Fruit fly (Drosophila melanogaster) whole organism, embryonic: ENCODE results near the gene Nepl21.

Experiments
- Adf1 ChIP-seq: fragments of 200-800 bp; sonication (Bioruptor generic); IDR thresholded peaks from 2 replicates; pipeline ENCODE4 v1.3.6; 2022; ENCODE audit warnings: missing biosample characterization, missing genetic modification characterization
- Blimp-1 ChIP-seq: fragments of 200-800 bp; sonication (Bioruptor generic); optimal IDR thresholded peaks from 3 replicates; lab custom pipeline; 2018; ENCODE audit warnings: missing biosample characterization, missing genetic modification characterization, mild to moderate bottlenecking, moderate library complexity, missing genetic modification reagents
- CG10209 ChIP-seq: fragments of 200-800 bp; sonication (Bioruptor generic); optimal IDR thresholded peaks from 3 replicates; lab custom pipeline; 2017; ENCODE audit warnings: missing biosample characterization, mild to moderate bottlenecking, missing genetic modification characterization, missing genetic modification reagents
- CG10462 ChIP-seq: fragments of 200-800 bp; sonication (Bioruptor generic); optimal IDR thresholded peaks from 2 replicates; lab custom pipeline; 2016; ENCODE audit warnings: missing biosample characterization, missing genetic modification characterization
- CG11093 ChIP-seq: fragments of 200-800 bp; sonication (Bioruptor generic); IDR thresholded peaks from 3 replicates; pipeline ENCODE4 v1.3.6; 2022; ENCODE audit warnings: missing biosample characterization, missing genetic modification characterization
- CG12236 ChIP-seq: fragments of 200-800 bp; sonication (Bioruptor generic); optimal IDR thresholded peaks from 2 replicates; lab custom pipeline; 2016; ENCODE audit warnings: missing biosample characterization, missing genetic modification characterization
- CG13287 ChIP-seq: fragments of 200-800 bp; sonication (Bioruptor generic); IDR thresholded peaks from 2 replicates; pipeline ENCODE4 v1.3.6; 2022; ENCODE audit warnings: missing biosample characterization, missing genetic modification characterization; ENCODE audit not compliant: partially characterized antibody
- CG16779 ChIP-seq: fragments of 200-800 bp; sonication (Bioruptor generic); IDR thresholded peaks from 2 replicates; pipeline ENCODE4 v1.3.6; 2022; ENCODE audit warnings: missing biosample characterization, missing genetic modification characterization
- CG1792 ChIP-seq: fragments of 200-800 bp; sonication (Bioruptor generic); optimal IDR thresholded peaks from 2 replicates; lab custom pipeline; 2016; ENCODE audit warnings: missing biosample characterization, missing genetic modification characterization
- CG18476 ChIP-seq: fragments of 200-800 bp; sonication (Bioruptor generic); optimal IDR thresholded peaks from 2 replicates; lab custom pipeline; 2016; ENCODE audit warnings: missing biosample characterization, mild to moderate bottlenecking, missing genetic modification characterization
- CG31365 ChIP-seq: fragments of 200-800 bp; sonication (Bioruptor generic); optimal IDR thresholded peaks from 2 replicates; lab custom pipeline; 2018; ENCODE audit warnings: missing biosample characterization, mild to moderate bottlenecking, missing genetic modification characterization
- CG32532 ChIP-seq: fragments of 200-800 bp; sonication (Bioruptor generic); IDR thresholded peaks from 2 replicates; pipeline ENCODE4 v1.3.6; 2022; ENCODE audit warnings: missing biosample characterization, missing genetic modification characterization
- CG34224 ChIP-seq: fragments of 200-800 bp; sonication (Bioruptor generic); IDR thresholded peaks from 3 replicates; pipeline ENCODE4 v1.3.6; 2022; ENCODE audit warnings: missing biosample characterization, missing genetic modification characterization; ENCODE audit not compliant: partially characterized antibody
- CG3847 ChIP-seq: fragments of 200-800 bp; sonication (Bioruptor generic); IDR thresholded peaks from 2 replicates; pipeline ENCODE4 v1.3.6; 2022; ENCODE audit warnings: missing biosample characterization, missing genetic modification characterization
- CG42726 ChIP-seq: fragments of 200-800 bp; sonication (Bioruptor generic); IDR thresholded peaks from 2 replicates; pipeline ENCODE4 v1.3.6; 2022; ENCODE audit warnings: missing biosample characterization, missing genetic modification characterization; ENCODE audit not compliant: partially characterized antibody
- CG8290 ChIP-seq, 3 experiments: fragments of 200-800 bp; sonication (Bioruptor generic); optimal IDR thresholded peaks; 2 replicates each; lab custom pipeline; 2016 to 2019; ENCODE audit warnings: missing biosample characterization in 3 of 3, missing genetic modification characterization in 3 of 3, mild to moderate bottlenecking in 2 of 3, moderate library complexity in 1 of 3
- Dip2 ChIP-seq: fragments of 200-800 bp; sonication (Bioruptor generic); IDR thresholded peaks from 2 replicates; pipeline ENCODE4 v1.3.6; 2022; ENCODE audit warnings: missing biosample characterization, missing genetic modification characterization
- Dll ChIP-seq: fragments of 200-800 bp; sonication (Bioruptor generic); IDR thresholded peaks from 4 replicates; pipeline ENCODE4 v1.3.6; 2022; ENCODE audit warnings: missing biosample characterization, missing genetic modification characterization; ENCODE audit not compliant: partially characterized antibody
- Doc2 ChIP-seq: fragments of 200-800 bp; sonication (Bioruptor generic); IDR thresholded peaks from 2 replicates; pipeline ENCODE4 v1.3.6; 2022; ENCODE audit warnings: missing biosample characterization, missing genetic modification characterization
- Fer1 ChIP-seq: fragments of 200-800 bp; sonication (Bioruptor generic); optimal IDR thresholded peaks from 2 replicates; lab custom pipeline; 2017; ENCODE audit warnings: missing biosample characterization, mild to moderate bottlenecking, missing genetic modification characterization
- Gug ChIP-seq: fragments of 200-800 bp; sonication (Bioruptor generic); IDR thresholded peaks from 4 replicates; pipeline ENCODE4 v1.3.6; 2022; ENCODE audit warnings: missing biosample characterization, missing genetic modification characterization
- HLH4C ChIP-seq: fragments of 200-800 bp; sonication (Bioruptor generic); IDR thresholded peaks from 3 replicates; pipeline ENCODE4 v1.3.6; 2022; ENCODE audit warnings: missing biosample characterization, missing genetic modification characterization; ENCODE audit not compliant: partially characterized antibody
- HmgD ChIP-seq: fragments of 200-800 bp; sonication (Bioruptor generic); optimal IDR thresholded peaks from 3 replicates; lab custom pipeline; 2016; ENCODE audit warnings: missing biosample characterization, missing genetic modification characterization
- Hr78 ChIP-seq, 2 experiments: fragments of 200-800 bp in 1 of 2; fragments of >200 bp in 1 of 2; sonication (Bioruptor generic) in 1 of 2; optimal IDR thresholded peaks; 2 replicates each; lab custom pipeline; 2017 to 2019; ENCODE audit warnings: missing biosample characterization in 2 of 2, missing genetic modification characterization in 2 of 2, mild to moderate bottlenecking in 1 of 2, moderate library complexity in 1 of 2
- Jarid2 ChIP-seq: fragments of 200-800 bp; sonication (Bioruptor generic); optimal IDR thresholded peaks from 3 replicates; lab custom pipeline; 2017; ENCODE audit warnings: mild to moderate bottlenecking, missing biosample characterization, missing genetic modification reagents, missing genetic modification characterization
- MBD-R2 ChIP-seq: fragments of 200-800 bp; sonication (Bioruptor generic); IDR thresholded peaks from 2 replicates; pipeline ENCODE4 v1.3.6; 2022; ENCODE audit warnings: missing biosample characterization, missing genetic modification characterization
- Myb ChIP-seq: fragments of 200-800 bp; sonication (Bioruptor generic); optimal IDR thresholded peaks from 2 replicates; lab custom pipeline; 2016; ENCODE audit warnings: missing biosample characterization, missing genetic modification characterization
- NC2β ChIP-seq: fragments of 200-800 bp; sonication (Bioruptor generic); optimal IDR thresholded peaks from 2 replicates; lab custom pipeline; 2016; ENCODE audit warnings: missing biosample characterization, missing genetic modification characterization
- PHDP ChIP-seq: fragments of 200-800 bp; sonication (Bioruptor generic); optimal IDR thresholded peaks from 3 replicates; lab custom pipeline; 2018; ENCODE audit warnings: missing biosample characterization, mild to moderate bottlenecking, missing genetic modification characterization, moderate library complexity
- Rx ChIP-seq: fragments of 200-800 bp; sonication (Bioruptor generic); IDR thresholded peaks from 2 replicates; pipeline ENCODE4 v1.3.6; 2022; ENCODE audit warnings: missing biosample characterization, missing genetic modification characterization
- Scr ChIP-seq: fragments of 200-800 bp; sonication (Bioruptor generic); IDR thresholded peaks from 2 replicates; pipeline ENCODE4 v1.3.6; 2022; ENCODE audit warnings: missing biosample characterization, missing genetic modification characterization; ENCODE audit not compliant: partially characterized antibody
- Stat92E ChIP-seq, 3 experiments: fragments of >200 bp in 2 of 3; fragments of 200-800 bp in 1 of 3; sonication (Bioruptor generic) in 1 of 3; optimal IDR thresholded peaks; 2 replicates each; lab custom pipeline; 2017 to 2019; ENCODE audit warnings: missing biosample characterization in 3 of 3, missing genetic modification characterization in 3 of 3, mild to moderate bottlenecking in 1 of 3, moderate library complexity in 1 of 3
- Usf ChIP-seq: fragments of 200-800 bp; sonication (Bioruptor generic); optimal IDR thresholded peaks from 2 replicates; lab custom pipeline; 2017; ENCODE audit warnings: missing genotype, missing biosample characterization, missing genetic modification characterization
- al ChIP-seq: fragments of 200-800 bp; sonication (Bioruptor generic); IDR thresholded peaks from 2 replicates; pipeline ENCODE4 v1.3.6; 2022; ENCODE audit warnings: missing biosample characterization, missing genetic modification characterization
- aop ChIP-seq: fragments of 200-800 bp; sonication (Bioruptor generic); IDR thresholded peaks from 2 replicates; pipeline ENCODE4 v1.3.6; 2022; ENCODE audit warnings: missing biosample characterization, missing genetic modification characterization
- bowl ChIP-seq: fragments of 200-800 bp; sonication (Bioruptor generic); IDR thresholded peaks from 2 replicates; pipeline ENCODE4 v1.3.6; 2022; ENCODE audit warnings: missing biosample characterization, missing genetic modification characterization
- br ChIP-seq: fragments of >200 bp; optimal IDR thresholded peaks from 2 replicates; lab custom pipeline; 2017
- chinmo ChIP-seq: fragments of 200-800 bp; sonication (Bioruptor generic); IDR thresholded peaks from 4 replicates; pipeline ENCODE4 v1.3.6; 2022; ENCODE audit warnings: missing biosample characterization, missing genetic modification characterization; ENCODE audit not compliant: partially characterized antibody
- chn ChIP-seq: fragments of 200-800 bp; sonication (Bioruptor generic); optimal IDR thresholded peaks from 2 replicates; lab custom pipeline; 2016; ENCODE audit warnings: missing biosample characterization, missing genetic modification characterization
- crp ChIP-seq, 2 experiments: fragments of 200-800 bp; sonication (Bioruptor generic); optimal IDR thresholded peaks; 2 replicates in 1 of 2; 3 replicates in 1 of 2; lab custom pipeline; 2017; ENCODE audit warnings: missing biosample characterization in 2 of 2, missing genetic modification characterization in 2 of 2, mild to moderate bottlenecking in 1 of 2, moderate library complexity in 1 of 2
- danr ChIP-seq: fragments of 200-800 bp; sonication (Bioruptor generic); IDR thresholded peaks from 2 replicates; pipeline ENCODE4 v1.3.6; 2022; ENCODE audit warnings: missing biosample characterization, missing genetic modification characterization
- dati ChIP-seq: fragments of 200-800 bp; sonication (Bioruptor generic); IDR thresholded peaks from 2 replicates; pipeline ENCODE4 v1.3.6; 2022; ENCODE audit warnings: missing biosample characterization, missing genetic modification characterization
- gsb ChIP-seq: fragments of 200-800 bp; sonication (Bioruptor generic); IDR thresholded peaks from 2 replicates; pipeline ENCODE4 v1.3.6; 2022; ENCODE audit warnings: missing biosample characterization, missing genetic modification characterization
- h ChIP-seq: fragments of >200 bp; optimal IDR thresholded peaks from 2 replicates; lab custom pipeline; 2017
- hbn ChIP-seq: fragments of 200-800 bp; sonication (Bioruptor generic); IDR thresholded peaks from 2 replicates; pipeline ENCODE4 v1.3.6; 2022; ENCODE audit warnings: missing biosample characterization, missing genetic modification characterization; ENCODE audit not compliant: partially characterized antibody
- jigr1 ChIP-seq: fragments of 200-800 bp; sonication (Bioruptor generic); IDR thresholded peaks from 3 replicates; pipeline ENCODE4 v1.3.6; 2022; ENCODE audit warnings: missing biosample characterization, missing genetic modification characterization
- onecut ChIP-seq: fragments of 200-800 bp; sonication (Bioruptor generic); IDR thresholded peaks from 2 replicates; pipeline ENCODE4 v1.3.6; 2022; ENCODE audit warnings: missing biosample characterization, missing genetic modification characterization
- ro ChIP-seq: fragments of 200-800 bp; sonication (Bioruptor generic); IDR thresholded peaks from 2 replicates; pipeline ENCODE4 v1.3.6; 2022; ENCODE audit warnings: missing biosample characterization, missing genetic modification characterization
- run ChIP-seq: fragments of 200-800 bp; sonication (Bioruptor generic); optimal IDR thresholded peaks from 3 replicates; lab custom pipeline; 2018; ENCODE audit warnings: missing biosample characterization, mild to moderate bottlenecking, missing genetic modification characterization
- slp2 ChIP-seq: fragments of 200-800 bp; sonication (Bioruptor generic); optimal IDR thresholded peaks from 2 replicates; lab custom pipeline; 2016; ENCODE audit warnings: missing biosample characterization, missing genetic modification characterization
- so ChIP-seq: fragments of 200-800 bp; sonication (Bioruptor generic); IDR thresholded peaks from 3 replicates; pipeline ENCODE4 v1.3.6; 2022; ENCODE audit warnings: missing biosample characterization, missing genetic modification characterization
- ttk ChIP-seq: fragments of 200-800 bp; sonication (Bioruptor generic); IDR thresholded peaks from 2 replicates; pipeline ENCODE4 v2.1.2; 2022; ENCODE audit warnings: missing biosample characterization, missing genetic modification characterization

Gene Nepl21

dm6 chr3R:28889427-28889736 is 5.9 kb downstream of the Nepl21 start (continued):
- TF ChIP-seq CG3847 (GFP tag; lab: Robert Waterston, UW) (no peak), run (no peak), h (no peak), Fer1 (no peak), aop (GFP tag; lab: Robert Waterston, UW) (no peak), dati (no peak), Blimp-1 (GFP tag; lab: Kevin White, UChicago) (no peak), Jarid2 (no peak), ro (GFP tag; lab: Robert Waterston, UW) (no peak), danr (GFP tag; lab: Robert Waterston, UW) (no peak), HLH4C (GFP tag; lab: Robert Waterston, UW) (no peak), CG18476 (GFP tag; lab: Kevin White, UChicago) (no peak), CG13287 (no peak; the same call in 1 of the 2 replicates), Hr78 (GFP tag; optimal IDR thresholded peaks at IDR 0.05; lab: Kevin White, UChicago) (no peak), ttk (GFP tag; lab: Robert Waterston, UW) (no peak), CG11093 (GFP tag; lab: Robert Waterston, UW) (no peak), Gug (no peak), CG1792 (GFP tag; lab: Kevin White, UChicago) (no peak), chn (GFP tag; lab: Kevin White, UChicago) (peak; percentile 16), gsb (GFP tag; lab: Robert Waterston, UW) (no peak), crp (GFP tag; optimal IDR thresholded peaks at IDR 0.05; lab: Kevin White, UChicago) (peak in 1 of 2 experiments; percentile 13), CG31365 (no peak), CG32532 (GFP tag; lab: Robert Waterston, UW) (no peak), NC2β (GFP tag; lab: Kevin White, UChicago) (no peak), hbn (GFP tag; lab: Robert Waterston, UW) (no peak), onecut (GFP tag; lab: Robert Waterston, UW) (no peak), jigr1 (GFP tag; lab: Robert Waterston, UW) (no peak), CG10209 (GFP tag; lab: Kevin White, UChicago) (no peak), CG8290 (GFP tag; optimal IDR thresholded peaks at IDR 0.05; lab: Kevin White, UChicago) (no peak), CG8290 (tag; optimal IDR thresholded peaks at IDR 0.05; lab: Kevin White, UChicago) (peak in 1 of 2 experiments; percentile 41), Dip2 (GFP tag; lab: Robert Waterston, UW) (no peak), so (GFP tag; lab: Robert Waterston, UW) (no peak), HmgD (GFP tag; lab: Kevin White, UChicago) (no peak), MBD-R2 (GFP tag; lab: Robert Waterston, UW) (peak; percentile 27; the same call in 1 of the 2 replicates), Stat92E (GFP tag; optimal IDR thresholded peaks at IDR 0.05; lab: Kevin White, UChicago) (peak in 1 of 3 experiments; percentile 78), Doc2 (GFP tag; lab: Robert Waterston, UW) (no peak), CG16779 (no peak), Usf (GFP tag; lab: Kevin White, UChicago) (no peak), Adf1 (GFP tag; lab: Robert Waterston, UW) (peak; percentile 17)

dm6 chr3R:28891513-28892097 is 8.1 kb downstream of the Nepl21 start:
- TF ChIP-seq br (lab: Kevin White, UChicago) (no peak), chinmo (GFP tag; lab: Robert Waterston, UW) (peak; percentile 70; the same call in 2 of the 4 replicates), CG42726 (GFP tag; lab: Robert Waterston, UW) (0 out of 2 replicates have a peak, but pooled peaks have one; percentile 22), CG12236 (GFP tag; lab: Kevin White, UChicago) (no peak), Myb (GFP tag; lab: Kevin White, UChicago) (no peak), Dll (GFP tag; lab: Robert Waterston, UW) (0 out of 4 replicates have a peak, but pooled peaks have one; percentile 36), CG10462 (GFP tag; lab: Kevin White, UChicago) (no peak), CG34224 (GFP tag; lab: Robert Waterston, UW) (no peak), Scr (GFP tag; lab: Robert Waterston, UW) (no peak), al (GFP tag; lab: Robert Waterston, UW) (no peak), Dip2 (GFP tag; lab: Robert Waterston, UW) (no peak), bowl (GFP tag; lab: Robert Waterston, UW) (no peak; the same call in 1 of the 2 replicates), Rx (GFP tag; lab: Robert Waterston, UW) (no peak), PHDP (no peak), slp2 (GFP tag; lab: Kevin White, UChicago) (no peak)
